Worm (Caenorhabditis elegans): ENCODE data around the gene R166.3.

DNA sequence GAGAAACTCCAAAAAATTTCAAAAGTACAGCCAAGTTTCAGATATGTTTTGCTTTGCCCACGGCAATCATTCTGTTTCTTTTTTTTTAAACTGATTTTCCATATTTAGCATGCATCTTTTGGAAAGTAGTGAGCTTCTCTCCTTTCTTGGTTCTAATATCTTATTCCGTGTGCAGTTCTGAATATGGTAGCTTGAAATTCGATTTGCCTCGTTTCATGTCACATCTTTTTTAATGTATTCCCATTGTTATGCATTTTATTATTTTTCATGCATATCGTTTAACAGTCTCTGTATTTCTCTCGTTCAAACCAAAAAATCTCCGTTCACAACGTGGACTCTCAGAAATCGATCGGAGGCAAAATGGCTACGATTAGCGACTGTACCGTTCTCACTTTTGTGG is 44.7 kb downstream of the R166.3 start, which contains the start of gene ZK666.14:
- TF ChIP-seq him-1 (tag; optimal IDR thresholded peaks at IDR 0.05), result no peak
- TF ChIP-seq W03F9.2 (tag; optimal IDR thresholded peaks at IDR 0.05), result no peak
